Fruit fly (Drosophila melanogaster) whole organism, prepupa: ENCODE measurements around the gene CG14223.

ENCODE experiments used
- Blimp-1 ChIP-seq: fragments of 200-800 bp; sonication (Bioruptor generic); optimal IDR thresholded peaks from 3 replicates; lab custom pipeline; 2017; ENCODE audit warnings: missing biosample characterization, missing genetic modification characterization, mild to moderate bottlenecking, moderate library complexity, missing genetic modification reagents
- CG10669 ChIP-seq: fragments of 200-800 bp; sonication (Bioruptor generic); optimal IDR thresholded peaks from 3 replicates; lab custom pipeline; 2018; ENCODE audit warnings: missing biosample characterization, mild to moderate bottlenecking, missing genetic modification characterization, moderate library complexity
- CG11294 ChIP-seq: fragments of 200-800 bp; sonication (Bioruptor generic); IDR thresholded peaks from 2 replicates; pipeline ENCODE4 v1.3.6; 2022; ENCODE audit warnings: missing biosample characterization, missing genetic modification characterization
- CG11762 ChIP-seq: fragments of 200-800 bp; sonication (Bioruptor generic); optimal IDR thresholded peaks from 3 replicates; lab custom pipeline; 2016; ENCODE audit warnings: missing biosample characterization, missing genetic modification characterization; ENCODE audit not compliant: insufficient read depth
- CG16779 ChIP-seq: fragments of 200-800 bp; sonication (Bioruptor generic); optimal IDR thresholded peaks from 3 replicates; lab custom pipeline; 2017; ENCODE audit warnings: missing biosample characterization, mild to moderate bottlenecking, missing genetic modification characterization
- CG3032 ChIP-seq: fragments of 200-800 bp; optimal IDR thresholded peaks from 2 replicates; lab custom pipeline; 2019; ENCODE audit warnings: missing biosample characterization, mild to moderate bottlenecking, missing genetic modification characterization, moderate library complexity
- CG31627 ChIP-seq: fragments of 200-800 bp; sonication (Bioruptor generic); optimal IDR thresholded peaks from 3 replicates; lab custom pipeline; 2016; ENCODE audit warnings: missing biosample characterization, missing genetic modification characterization
- CG3919 ChIP-seq: fragments of 200-800 bp; sonication (Bioruptor generic); optimal IDR thresholded peaks from 3 replicates; lab custom pipeline; 2016; ENCODE audit warnings: missing biosample characterization, missing genetic modification characterization
- CG4318 ChIP-seq: fragments of 200-800 bp; sonication (Bioruptor generic); optimal IDR thresholded peaks from 3 replicates; lab custom pipeline; 2017; ENCODE audit warnings: missing biosample characterization, mild to moderate bottlenecking, missing genetic modification characterization
- CG6163 ChIP-seq: fragments of 200-800 bp; sonication (Bioruptor generic); IDR thresholded peaks from 3 replicates; pipeline ENCODE4 v1.3.6; 2022; ENCODE audit warnings: missing biosample characterization, missing genetic modification characterization
- CG6276 ChIP-seq: fragments of 200-800 bp; sonication (Bioruptor generic); optimal IDR thresholded peaks from 2 replicates; lab custom pipeline; 2017; ENCODE audit warnings: missing biosample characterization, mild to moderate bottlenecking, missing genetic modification characterization
- CG6792 ChIP-seq: fragments of 200-800 bp; sonication (Bioruptor generic); optimal IDR thresholded peaks from 3 replicates; lab custom pipeline; 2016; ENCODE audit warnings: missing biosample characterization, missing genetic modification characterization
- CG6808 ChIP-seq: fragments of 200-800 bp; sonication (Bioruptor generic); optimal IDR thresholded peaks from 3 replicates; lab custom pipeline; 2017; ENCODE audit warnings: missing biosample characterization, missing genetic modification characterization, mild to moderate bottlenecking, moderate library complexity, missing genetic modification reagents
- CG6854 ChIP-seq: fragments of 200-800 bp; sonication (Bioruptor generic); optimal IDR thresholded peaks from 2 replicates; lab custom pipeline; 2017; ENCODE audit warnings: missing biosample characterization, mild to moderate bottlenecking, missing genetic modification characterization
- CG8119 ChIP-seq: fragments of 200-800 bp; sonication (Bioruptor generic); IDR thresholded peaks from 3 replicates; pipeline ENCODE4 v1.3.6; 2022; ENCODE audit warnings: missing biosample characterization, missing genetic modification characterization
- CG8319 ChIP-seq: fragments of 200-800 bp; sonication (Bioruptor generic); optimal IDR thresholded peaks from 3 replicates; lab custom pipeline; 2016; ENCODE audit warnings: missing biosample characterization, missing genetic modification characterization
- CG8632 ChIP-seq: fragments of 200-800 bp; sonication (Bioruptor generic); optimal IDR thresholded peaks from 3 replicates; lab custom pipeline; 2016; ENCODE audit warnings: missing biosample characterization, missing genetic modification characterization
- Eip75B ChIP-seq: fragments of 200-800 bp; sonication (Bioruptor generic); optimal IDR thresholded peaks from 3 replicates; lab custom pipeline; 2016; ENCODE audit warnings: missing biosample characterization, missing genetic modification characterization
- Eip78C ChIP-seq: fragments of 200-800 bp; sonication (Bioruptor generic); peaks from one replicate; lab custom pipeline; 2016; ENCODE audit warnings: missing biosample characterization, missing genetic modification characterization
- Ets21C ChIP-seq: fragments of 200-800 bp; sonication (Bioruptor generic); optimal IDR thresholded peaks from 3 replicates; lab custom pipeline; 2016; ENCODE audit warnings: missing biosample characterization, missing genetic modification characterization
- Ets96B ChIP-seq: fragments of 200-800 bp; optimal IDR thresholded peaks from 2 replicates; lab custom pipeline; 2019; ENCODE audit warnings: missing biosample characterization, mild to moderate bottlenecking, missing genetic modification characterization, moderate library complexity
- Gug ChIP-seq: fragments of 200-800 bp; sonication (Bioruptor generic); IDR thresholded peaks from 2 replicates; pipeline ENCODE4 v1.3.6; 2022; ENCODE audit warnings: missing biosample characterization, missing genetic modification characterization
- Hr38 ChIP-seq: sonication (Bioruptor generic); optimal IDR thresholded peaks from 2 replicates; lab custom pipeline; 2016; ENCODE audit warnings: missing biosample characterization, missing genetic modification characterization
- Hr39 ChIP-seq: fragments of 200-800 bp; sonication (Bioruptor generic); optimal IDR thresholded peaks from 2 replicates; lab custom pipeline; 2016; ENCODE audit warnings: missing biosample characterization, missing genetic modification characterization
- Hr4 ChIP-seq: fragments of 200-800 bp; sonication (Bioruptor generic); optimal IDR thresholded peaks from 3 replicates; lab custom pipeline; 2016; ENCODE audit warnings: missing biosample characterization, missing genetic modification characterization
- Lpt ChIP-seq: fragments of 200-800 bp; sonication (Bioruptor generic); optimal IDR thresholded peaks from 3 replicates; lab custom pipeline; 2016; ENCODE audit warnings: missing biosample characterization, missing genetic modification characterization
- Met ChIP-seq: fragments of 200-800 bp; sonication (Bioruptor generic); optimal IDR thresholded peaks from 3 replicates; lab custom pipeline; 2016; ENCODE audit warnings: missing biosample characterization, missing genetic modification characterization
- Sox102F ChIP-seq: fragments of 200-800 bp; sonication (Bioruptor generic); optimal IDR thresholded peaks from 2 replicates; lab custom pipeline; 2016; ENCODE audit warnings: missing biosample characterization, mild to moderate bottlenecking, missing genetic modification characterization
- Sox14 ChIP-seq: fragments of 200-800 bp; sonication (Bioruptor generic); optimal IDR thresholded peaks from 3 replicates; lab custom pipeline; 2016; ENCODE audit warnings: missing biosample characterization, missing genetic modification characterization
- cyc ChIP-seq: fragments of 200-800 bp; sonication (Bioruptor generic); optimal IDR thresholded peaks from 3 replicates; lab custom pipeline; 2016; ENCODE audit warnings: missing biosample characterization, missing genetic modification characterization
- dsx ChIP-seq: fragments of 200-800 bp; optimal IDR thresholded peaks from 3 replicates; lab custom pipeline; 2019; ENCODE audit warnings: missing biosample characterization, mild to moderate bottlenecking, missing genetic modification characterization, moderate library complexity; ENCODE audit not compliant: poor library complexity, severe bottlenecking
- esn ChIP-seq: fragments of 200-800 bp; sonication (Bioruptor generic); optimal IDR thresholded peaks from 2 replicates; lab custom pipeline; 2016; ENCODE audit warnings: missing biosample characterization, mild to moderate bottlenecking, missing genetic modification characterization, moderate library complexity
- fd59A ChIP-seq: fragments of 200-800 bp; sonication (Bioruptor generic); optimal IDR thresholded peaks from 2 replicates; lab custom pipeline; 2017; ENCODE audit warnings: missing biosample characterization, mild to moderate bottlenecking, missing genetic modification characterization, missing genetic modification reagents
- fd85E ChIP-seq: fragments of 200-800 bp; sonication (Bioruptor generic); optimal IDR thresholded peaks from 3 replicates; lab custom pipeline; 2016; ENCODE audit warnings: missing biosample characterization, missing genetic modification characterization
- fkh ChIP-seq: fragments of 200-800 bp; sonication (Bioruptor generic); optimal IDR thresholded peaks from 3 replicates; lab custom pipeline; 2017; ENCODE audit warnings: missing biosample characterization, mild to moderate bottlenecking, missing genetic modification characterization, moderate library complexity
- net ChIP-seq: fragments of 200-800 bp; sonication (Bioruptor generic); optimal IDR thresholded peaks from 3 replicates; lab custom pipeline; 2016; ENCODE audit warnings: missing biosample characterization, missing genetic modification characterization
- pdm3 ChIP-seq: fragments of 200-800 bp; sonication (Bioruptor generic); optimal IDR thresholded peaks from 3 replicates; lab custom pipeline; 2016; ENCODE audit warnings: missing biosample characterization, missing genetic modification characterization
- salr ChIP-seq, 2 experiments: fragments of 200-800 bp; sonication (Bioruptor generic); optimal IDR thresholded peaks; 3 replicates each; lab custom pipeline; 2016 to 2018; ENCODE audit warnings: missing biosample characterization in 2 of 2, missing genetic modification characterization in 2 of 2, mild to moderate bottlenecking in 1 of 2
- spab ChIP-seq: fragments of 200-800 bp; sonication (Bioruptor generic); optimal IDR thresholded peaks from 2 replicates; lab custom pipeline; 2017; ENCODE audit warnings: missing biosample characterization, mild to moderate bottlenecking, missing genetic modification characterization, missing genetic modification reagents
- ss ChIP-seq, 2 experiments: fragments of 200-800 bp; sonication (Bioruptor generic); optimal IDR thresholded peaks; 2 replicates in 1 of 2; 3 replicates in 1 of 2; lab custom pipeline; 2017 to 2018; ENCODE audit warnings: mild to moderate bottlenecking in 2 of 2, missing biosample characterization in 2 of 2, missing genetic modification characterization in 2 of 2, moderate library complexity in 1 of 2
- svp ChIP-seq: fragments of 200-800 bp; sonication (Bioruptor generic); peaks from one replicate; lab custom pipeline; 2016; ENCODE audit warnings: missing biosample characterization, missing genetic modification characterization
- topi ChIP-seq: fragments of 200-800 bp; sonication (Bioruptor generic); optimal IDR thresholded peaks from 3 replicates; lab custom pipeline; 2016; ENCODE audit warnings: missing biosample characterization, missing genetic modification characterization

Gene CG14223

dm6 chrX:19692951-19693698 lies 29.4 kb upstream of the CG14223 start, which contains the start of gene Mer (continued):
- peak; percentile 81 to 85 for TF ChIP-seq ss (GFP tag; optimal IDR thresholded peaks at IDR 0.05; lab: Kevin White, UChicago)
- TF ChIP-seq Blimp-1 (GFP tag; lab: Kevin White, UChicago) = peak; percentile 67
- TF ChIP-seq CG8319 (GFP tag; lab: Kevin White, UChicago) = peak; percentile 69
- TF ChIP-seq CG6276 (GFP tag; lab: Kevin White, UChicago) = no peak
- peak; percentile 84 for TF ChIP-seq Lpt (GFP tag; lab: Kevin White, UChicago)
- peak; percentile 65 for TF ChIP-seq spab
- peak; percentile 88 for TF ChIP-seq Sox14 (GFP tag; lab: Kevin White, UChicago)
- TF ChIP-seq Ets96B (tag; lab: Kevin White, UChicago) = peak; percentile 82
- no peak for TF ChIP-seq CG4318 (GFP tag; lab: Kevin White, UChicago)
- peak; percentile 91 for TF ChIP-seq net (GFP tag; lab: Kevin White, UChicago)
- TF ChIP-seq cyc = peak; percentile 83
- TF ChIP-seq CG6163 (GFP tag; lab: Robert Waterston, UW) = peak; percentile 91
- TF ChIP-seq fd85E (GFP tag; lab: Kevin White, UChicago) = peak; percentile 51
- TF ChIP-seq Eip78C (GFP tag; lab: Kevin White, UChicago) = peak; percentile 94
- TF ChIP-seq topi = peak; percentile 90
- peak; percentile 23 for TF ChIP-seq pdm3 (GFP tag; lab: Kevin White, UChicago)
- TF ChIP-seq CG3919 (GFP tag; lab: Kevin White, UChicago) = peak; percentile 87
- peak in 1 of 2 experiments; percentile 72 for TF ChIP-seq salr (GFP tag; optimal IDR thresholded peaks at IDR 0.05; lab: Kevin White, UChicago)
- peak; percentile 18 for TF ChIP-seq Met (GFP tag; lab: Kevin White, UChicago)
- peak; percentile 78 for TF ChIP-seq dsx
- TF ChIP-seq Eip75B (GFP tag; lab: Kevin White, UChicago) = peak; percentile 83
- no peak for TF ChIP-seq Hr38 (GFP tag; lab: Kevin White, UChicago)
- TF ChIP-seq fd59A = peak; percentile 70

DNA sequence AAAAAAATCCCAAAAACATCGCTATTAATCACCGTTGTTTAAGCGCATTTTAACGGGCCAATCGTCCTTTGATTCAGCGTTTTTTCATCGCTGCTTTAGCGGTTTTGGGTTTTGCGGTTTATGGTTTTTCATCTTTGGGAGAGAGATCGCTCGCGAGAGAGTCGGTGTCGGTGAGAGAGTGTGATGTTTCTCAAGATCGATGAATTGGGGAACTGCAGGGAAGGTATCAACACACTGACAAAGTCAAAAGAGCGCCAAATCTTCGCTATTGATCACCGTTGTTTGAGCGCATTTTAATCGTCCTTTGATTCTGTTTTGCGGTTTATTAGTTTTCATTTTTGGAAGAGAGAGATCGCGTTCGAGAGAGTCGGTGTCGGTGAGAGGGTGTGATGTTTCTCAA lies 26.3 kb upstream of the CG14223 start:
- TF ChIP-seq Ets21C (GFP tag; lab: Kevin White, UChicago) = no peak
- TF ChIP-seq Lpt (GFP tag; lab: Kevin White, UChicago) = no peak
- TF ChIP-seq Eip75B (GFP tag; lab: Kevin White, UChicago) = no peak
- no peak for TF ChIP-seq Hr4 (GFP tag; lab: Kevin White, UChicago)
- TF ChIP-seq net (GFP tag; lab: Kevin White, UChicago) = no peak
- TF ChIP-seq CG6792 (GFP tag; lab: Kevin White, UChicago) = no peak
- TF ChIP-seq fkh = no peak
- no peak for TF ChIP-seq Met (GFP tag; lab: Kevin White, UChicago)
- TF ChIP-seq CG10669 (GFP tag; lab: Kevin White, UChicago) = no peak
- no peak for TF ChIP-seq CG4318 (GFP tag; lab: Kevin White, UChicago)
- TF ChIP-seq Hr39 = no peak
- TF ChIP-seq CG11294 (GFP tag; lab: Robert Waterston, UW) = no peak
- no peak for TF ChIP-seq dsx
- TF ChIP-seq CG8119 (GFP tag; lab: Robert Waterston, UW) = no peak
- TF ChIP-seq Gug (GFP tag; lab: Robert Waterston, UW) = no peak
- no peak for TF ChIP-seq Sox102F (GFP tag; lab: Kevin White, UChicago)
- TF ChIP-seq, all 60 proteins: peak for 0

DNA sequence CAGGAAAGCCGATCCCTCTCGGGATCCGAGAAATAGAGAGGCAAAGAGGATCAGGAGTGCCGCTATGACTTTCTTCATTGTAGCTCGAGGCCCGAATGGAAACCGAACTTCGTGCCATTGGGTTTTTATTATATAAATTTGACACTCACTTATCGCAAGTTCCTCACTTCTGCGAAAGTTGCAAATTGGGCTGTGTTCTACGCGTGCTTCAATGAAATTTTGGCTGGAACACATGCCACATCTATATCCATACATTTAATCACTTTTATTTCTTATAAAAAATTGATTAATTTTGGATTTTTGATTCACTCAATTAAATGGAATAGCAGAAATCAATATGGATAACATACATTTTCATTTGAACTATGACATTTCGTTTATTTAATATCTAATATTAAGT lies 25.1 kb upstream of the CG14223 start, which contains the start of gene CG14227:
CG14227 (minus strand) TSS at position 101 of the 400 bp plus-strand sequence.
- TF ChIP-seq CG10669 (GFP tag; lab: Kevin White, UChicago) (no peak), salr (GFP tag; optimal IDR thresholded peaks at IDR 0.05; lab: Kevin White, UChicago) (no peak), fkh (no peak), svp (GFP tag; lab: Kevin White, UChicago) (no peak), CG4318 (GFP tag; lab: Kevin White, UChicago) (no peak), topi (no peak), CG6808 (GFP tag; lab: Kevin White, UChicago) (no peak), esn (GFP tag; lab: Kevin White, UChicago) (no peak), CG31627 (GFP tag; lab: Kevin White, UChicago) (no peak), CG6854 (no peak), CG11762 (GFP tag; lab: Kevin White, UChicago) (no peak), ss (GFP tag; optimal IDR thresholded peaks at IDR 0.05; lab: Kevin White, UChicago) (no peak), CG16779 (tag; lab: Kevin White, UChicago) (no peak), CG8632 (GFP tag; lab: Kevin White, UChicago) (no peak), Ets96B (tag; lab: Kevin White, UChicago) (no peak), CG3032 (tag; lab: Kevin White, UChicago) (no peak), Eip75B (GFP tag; lab: Kevin White, UChicago) (no peak), CG8319 (GFP tag; lab: Kevin White, UChicago) (no peak)
